Worm (Caenorhabditis elegans) whole organism, midembryonic: ENCODE results near the gene K09E4.1.
"Not testable (repeated sequence)": the region's sequence is repeated elsewhere in the genome, so short reads cannot be mapped to it uniquely, and the experiment has no call there.

Source experiments
- T22C8.4 ChIP-seq: fragments of 200-800 bp; sonication (Bioruptor generic); IDR thresholded peaks from 2 replicates; pipeline ENCODE4 v1.3.6; 2022; ENCODE audit warnings: missing genetic modification characterization, missing compliant biosample characterization
- cog-1 ChIP-seq: sonication (generic microtip); optimal IDR thresholded peaks from 2 replicates; lab custom pipeline; 2016; ENCODE audit warnings: missing genetic modification characterization, missing compliant biosample characterization
- flt-1 ChIP-seq: fragments of 200-800 bp; sonication (Bioruptor generic); IDR thresholded peaks from 2 replicates; pipeline ENCODE4 v1.3.6; 2022; ENCODE audit warnings: missing genetic modification characterization, missing compliant biosample characterization
- med-1 ChIP-seq: sonication (generic microtip); optimal IDR thresholded peaks from 2 replicates; lab custom pipeline; 2017; ENCODE audit warnings: missing genetic modification characterization, mild to moderate bottlenecking, missing compliant biosample characterization, antibody characterized with exemption, missing genetic modification reagents; ENCODE audit not compliant: insufficient read depth
- ref-1 ChIP-seq: fragments of 200-800 bp; sonication (Bioruptor generic); conservative IDR thresholded peaks from 2 replicates; pipeline ENCODE4 v1.3.6; 2022; ENCODE audit warnings: missing genetic modification reagents, missing genetic modification characterization, missing compliant biosample characterization
- ztf-23 ChIP-seq: fragments of 200-800 bp; sonication (Bioruptor generic); IDR thresholded peaks from 2 replicates; pipeline ENCODE4 v1.3.6; 2022; ENCODE audit warnings: missing genetic modification reagents, missing genetic modification characterization, missing compliant biosample characterization
- ztf-29 ChIP-seq: fragments of 200-800 bp; sonication (Bioruptor generic); IDR thresholded peaks from 2 replicates; pipeline ENCODE4 v1.3.6; 2022; ENCODE audit warnings: missing genetic modification reagents, missing genetic modification characterization, missing compliant biosample characterization

DNA sequence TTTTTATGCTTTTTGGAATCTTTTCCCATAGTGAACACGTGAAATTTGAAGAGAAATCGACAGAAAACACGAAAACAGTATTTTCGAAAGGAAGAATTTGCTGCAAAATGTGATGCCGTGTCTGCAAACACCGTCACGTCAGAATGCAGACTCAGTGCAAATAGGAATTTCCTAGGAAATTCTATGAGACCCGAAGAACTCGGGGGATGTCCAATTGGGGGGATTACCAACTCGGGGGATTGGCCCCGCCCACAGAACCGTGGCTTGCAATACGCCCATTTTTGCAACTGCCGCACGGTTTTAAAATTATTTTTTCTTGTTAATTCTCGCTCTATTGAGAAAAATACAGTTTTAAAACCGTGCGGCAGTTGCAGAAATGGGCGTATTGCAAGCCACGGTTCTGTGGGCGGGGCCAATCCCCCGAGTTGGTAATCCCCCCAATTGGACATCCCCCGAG is 4.5 kb downstream of the K09E4.1 start, which contains the start of gene cacn-1:
- TF ChIP-seq flt-1 (GFP tag; lab: Robert Waterston, UW) (0 out of 2 replicates have a peak, but pooled peaks have one; percentile 9), ztf-23 (GFP tag; lab: Robert Waterston, UW) (peak; percentile 80), ztf-29 (GFP tag; lab: Robert Waterston, UW) (peak; percentile 27; the same call in 1 of the 2 replicates)
- not testable (repeated sequence) for TF ChIP-seq med-1 (GFP tag; lab: Kevin White, UChicago); ref-1 (GFP tag; lab: Robert Waterston, UW); cog-1 (tag; lab: Kevin White, UChicago); T22C8.4 (GFP tag; lab: Robert Waterston, UW)
